Fruit fly (Drosophila melanogaster) whole organism, wandering third instar larva: ENCODE measurements around the gene CG34348.
A peak's percentile ranks its signal among the peaks of the same experiment; 100 is the strongest.

Experiments used
- Abd-B ChIP-seq: fragments of >200 bp; optimal IDR thresholded peaks from 2 replicates; lab custom pipeline; 2017; ENCODE audit warnings: missing biosample characterization, missing genetic modification characterization
- CG32264 ChIP-seq: fragments of 200-800 bp; sonication (Bioruptor generic); optimal IDR thresholded peaks from 2 replicates; lab custom pipeline; 2016; ENCODE audit warnings: missing biosample characterization, missing genetic modification characterization
- CG9705 ChIP-seq: fragments of 200-800 bp; sonication (Bioruptor generic); optimal IDR thresholded peaks from 2 replicates; lab custom pipeline; 2018; ENCODE audit warnings: missing biosample characterization, mild to moderate bottlenecking, missing genetic modification characterization
- CrebA ChIP-seq: fragments of 200-800 bp; sonication (Bioruptor generic); optimal IDR thresholded peaks from 2 replicates; lab custom pipeline; 2016; ENCODE audit warnings: missing biosample characterization, mild to moderate bottlenecking, missing genetic modification characterization, borderline replicate concordance
- Dfd ChIP-seq: fragments of >200 bp; optimal IDR thresholded peaks from 2 replicates; lab custom pipeline; 2017; ENCODE audit warnings: missing biosample characterization, missing genetic modification characterization
- Dif ChIP-seq: fragments of 200-275, 200-300 bp; sonication (Bioruptor generic); optimal IDR thresholded peaks from 2 replicates; lab custom pipeline; 2018; ENCODE audit warnings: missing biosample characterization, missing genetic modification characterization; ENCODE audit not compliant: partially characterized antibody
- GATAd ChIP-seq: sonication (Bioruptor generic); optimal IDR thresholded peaks from 2 replicates; lab custom pipeline; 2016; ENCODE audit warnings: missing biosample characterization, missing genetic modification characterization
- HLH106 ChIP-seq: fragments of 200-800 bp; optimal IDR thresholded peaks from 3 replicates; lab custom pipeline; 2019; ENCODE audit warnings: missing biosample characterization, mild to moderate bottlenecking, missing genetic modification characterization, moderate library complexity
- Hnf4 ChIP-seq: fragments of 200-800 bp; sonication (Bioruptor generic); optimal IDR thresholded peaks from 2 replicates; lab custom pipeline; 2016; ENCODE audit warnings: missing biosample characterization, mild to moderate bottlenecking, missing genetic modification characterization
- Hr78 ChIP-seq: fragments of >200 bp; optimal IDR thresholded peaks from 2 replicates; lab custom pipeline; 2017; ENCODE audit warnings: missing biosample characterization, missing genetic modification characterization
- Hr83 ChIP-seq: fragments of 200-300 bp; sonication (Bioruptor generic); optimal IDR thresholded peaks from 2 replicates; lab custom pipeline; 2016; ENCODE audit warnings: missing biosample characterization, mild to moderate bottlenecking, missing genetic modification characterization, moderate library complexity; ENCODE audit not compliant: poor library complexity, severe bottlenecking
- Jra ChIP-seq: sonication (Bioruptor generic); optimal IDR thresholded peaks from 2 replicates; lab custom pipeline; 2016; ENCODE audit warnings: missing biosample characterization, missing genetic modification characterization
- Mio ChIP-seq: sonication (Bioruptor generic); optimal IDR thresholded peaks from 2 replicates; lab custom pipeline; 2016; ENCODE audit warnings: missing biosample characterization, missing genetic modification characterization
- Myc ChIP-seq: fragments of >200 bp; optimal IDR thresholded peaks from 2 replicates; lab custom pipeline; 2017
- N ChIP-seq: fragments of >200 bp; optimal IDR thresholded peaks from 2 replicates; lab custom pipeline; 2018; ENCODE audit warnings: missing biosample characterization, missing external identifiers, missing genetic modification characterization
- OdsH ChIP-seq: fragments of 200-800 bp; sonication (Bioruptor generic); optimal IDR thresholded peaks from 2 replicates; lab custom pipeline; 2016; ENCODE audit warnings: missing biosample characterization, mild to moderate bottlenecking, missing genetic modification characterization
- Rel ChIP-seq, 2 experiments: fragments of 200-800 bp; sonication (Bioruptor generic) in 1 of 2; optimal IDR thresholded peaks; 2 replicates in 1 of 2; 3 replicates in 1 of 2; lab custom pipeline; 2016 to 2019; ENCODE audit warnings: mild to moderate bottlenecking in 2 of 2, missing biosample characterization in 2 of 2, missing genetic modification characterization in 2 of 2, moderate library complexity in 1 of 2
- Sp1 ChIP-seq: fragments of 200-800 bp; sonication (Bioruptor generic); optimal IDR thresholded peaks from 3 replicates; lab custom pipeline; 2019; ENCODE audit warnings: missing biosample characterization, mild to moderate bottlenecking, missing genetic modification characterization, moderate library complexity
- Vsx2 ChIP-seq: fragments of 200-300, 225-300 bp; sonication (Bioruptor generic); optimal IDR thresholded peaks from 2 replicates; lab custom pipeline; 2018; ENCODE audit warnings: missing biosample characterization, missing genetic modification characterization; ENCODE audit not compliant: partially characterized antibody
- br ChIP-seq: fragments of 200-800 bp; sonication (Bioruptor generic); optimal IDR thresholded peaks from 2 replicates; lab custom pipeline; 2016; ENCODE audit warnings: missing biosample characterization, missing genetic modification characterization
- brk ChIP-seq: fragments of 200-800 bp; sonication (Bioruptor generic); optimal IDR thresholded peaks from 2 replicates; lab custom pipeline; 2016; ENCODE audit warnings: missing biosample characterization, mild to moderate bottlenecking, missing genetic modification characterization
- dl ChIP-seq, 2 experiments: fragments of 175-275, 200-275 bp in 1 of 2; fragments of 200-275 bp in 1 of 2; sonication (Bioruptor generic); optimal IDR thresholded peaks; lab custom pipeline; 2018; ENCODE audit warnings: mild to moderate bottlenecking in 2 of 2, missing biosample characterization in 2 of 2, missing genetic modification characterization in 2 of 2, moderate library complexity in 2 of 2; ENCODE audit not compliant: partially characterized antibody in 2 of 2, insufficient read depth in 1 of 2
- dmrt93B ChIP-seq: fragments of 200-800 bp; sonication (Bioruptor generic); optimal IDR thresholded peaks from 2 replicates; lab custom pipeline; 2018; ENCODE audit warnings: missing biosample characterization, mild to moderate bottlenecking, missing genetic modification characterization
- dsf ChIP-seq: sonication (Bioruptor generic); optimal IDR thresholded peaks from 2 replicates; lab custom pipeline; 2016; ENCODE audit warnings: missing biosample characterization, missing genetic modification characterization, borderline replicate concordance
- ey ChIP-seq: fragments of 200-800 bp; sonication (Bioruptor generic); optimal IDR thresholded peaks from 2 replicates; lab custom pipeline; 2016; ENCODE audit warnings: missing biosample characterization, missing genetic modification characterization
- foxo ChIP-seq, 2 experiments: fragments of 200-800 bp; sonication (Bioruptor generic); optimal IDR thresholded peaks; 2 replicates in 1 of 2; 3 replicates in 1 of 2; lab custom pipeline; 2016 to 2017; ENCODE audit warnings: missing biosample characterization in 2 of 2, missing genetic modification characterization in 2 of 2
- fru ChIP-seq: fragments of 200-800 bp; sonication (Bioruptor generic); optimal IDR thresholded peaks from 3 replicates; lab custom pipeline; 2016; ENCODE audit warnings: missing biosample characterization, mild to moderate bottlenecking, missing genetic modification characterization
- h ChIP-seq: fragments of 200-800 bp; sonication (Bioruptor generic); optimal IDR thresholded peaks from 3 replicates; lab custom pipeline; 2016; ENCODE audit warnings: missing biosample characterization, mild to moderate bottlenecking, missing genetic modification characterization
- jim ChIP-seq: fragments of 175-275, 200-325 bp; sonication (Bioruptor generic); optimal IDR thresholded peaks from 2 replicates; lab custom pipeline; 2016; ENCODE audit warnings: missing biosample characterization, mild to moderate bottlenecking, missing genetic modification characterization
- lola ChIP-seq: fragments of >200 bp; optimal IDR thresholded peaks from 2 replicates; lab custom pipeline; 2017; ENCODE audit warnings: missing biosample characterization, missing genetic modification characterization
- pan ChIP-seq: fragments of >200 bp; optimal IDR thresholded peaks from 2 replicates; lab custom pipeline; 2017
- psq ChIP-seq: fragments of 200-800 bp; sonication (Bioruptor generic); optimal IDR thresholded peaks from 3 replicates; lab custom pipeline; 2017; ENCODE audit warnings: missing biosample characterization, mild to moderate bottlenecking, missing genetic modification characterization, moderate library complexity
- rgr ChIP-seq: fragments of 200-800 bp; sonication (Bioruptor generic); optimal IDR thresholded peaks from 3 replicates; lab custom pipeline; 2016; ENCODE audit warnings: missing biosample characterization, mild to moderate bottlenecking, missing genetic modification characterization
- sage ChIP-seq: fragments of 200-800 bp; sonication (Bioruptor generic); optimal IDR thresholded peaks from 2 replicates; lab custom pipeline; 2016; ENCODE audit warnings: missing biosample characterization, mild to moderate bottlenecking, missing genetic modification characterization
- sv ChIP-seq: fragments of 200-800 bp; sonication (Bioruptor generic); optimal IDR thresholded peaks from 3 replicates; lab custom pipeline; 2016; ENCODE audit warnings: missing biosample characterization, missing genetic modification characterization
- tai ChIP-seq: sonication (Bioruptor generic); optimal IDR thresholded peaks from 2 replicates; lab custom pipeline; 2016; ENCODE audit warnings: missing biosample characterization, missing genetic modification characterization
- usp ChIP-seq: fragments of >200 bp; optimal IDR thresholded peaks from 2 replicates; lab custom pipeline; 2017; ENCODE audit warnings: missing biosample characterization, missing genetic modification characterization
- woc ChIP-seq: sonication (Bioruptor generic); optimal IDR thresholded peaks from 2 replicates; lab custom pipeline; 2016; ENCODE audit warnings: missing biosample characterization, mild to moderate bottlenecking, missing genetic modification characterization

CG34348 gene

dm6 chrX:11351351-11351750 is 11.7 kb downstream of the CG34348 start:
- TF ChIP-seq h (peak; percentile 95), Dfd (GFP tag; lab: Kevin White, UChicago) (no peak), Hnf4 (GFP tag; lab: Kevin White, UChicago) (peak; percentile 93), sv (peak; percentile 79), fru (GFP tag; lab: Kevin White, UChicago) (peak; percentile 92), OdsH (peak; percentile 91), Myc (no peak), sage (peak; percentile 77), Dif (no peak), Mio (GFP tag; lab: Kevin White, UChicago) (peak; percentile 81), CG32264 (GFP tag; lab: Kevin White, UChicago) (peak; percentile 83), lola (GFP tag; lab: Kevin White, UChicago) (no peak), br (GFP tag; lab: Kevin White, UChicago) (peak; percentile 93), CrebA (GFP tag; lab: Kevin White, UChicago) (no peak), rgr (peak; percentile 96), usp (no peak), brk (no peak), dl (GFP tag; optimal IDR thresholded peaks at IDR 0.05; lab: Kevin White, UChicago; ENCODE audit: insufficient read depth in 1 of 2, partially characterized antibody in 2 of 2) (no peak), GATAd (GFP tag; lab: Kevin White, UChicago) (peak; percentile 48), Jra (GFP tag; lab: Kevin White, UChicago) (peak; percentile 71), Rel (GFP tag; optimal IDR thresholded peaks at IDR 0.05; lab: Kevin White, UChicago) (no peak), Rel (tag; optimal IDR thresholded peaks at IDR 0.05; lab: Kevin White, UChicago) (peak; percentile 72), psq (GFP tag; lab: Kevin White, UChicago) (peak; percentile 81), ey (peak; percentile 95), dsf (GFP tag; lab: Kevin White, UChicago) (no peak), tai (no peak), dmrt93B (GFP tag; lab: Kevin White, UChicago) (peak; percentile 88), Sp1 (GFP tag; lab: Kevin White, UChicago) (peak; percentile 86), woc (GFP tag; lab: Kevin White, UChicago) (peak; percentile 84), foxo (GFP tag; optimal IDR thresholded peaks at IDR 0.05; lab: Kevin White, UChicago) (peak; percentile 46 to 96), Hr83 (GFP tag; lab: Kevin White, UChicago) (peak; percentile 93), CG9705 (GFP tag; lab: Kevin White, UChicago) (peak; percentile 80), Hr78 (no peak), pan (lab: Kevin White, UChicago) (no peak), N (GFP tag; lab: Kevin White, UChicago) (no peak), Abd-B (GFP tag; lab: Kevin White, UChicago) (no peak), Vsx2 (GFP tag; lab: Kevin White, UChicago) (no peak), HLH106 (tag; lab: Kevin White, UChicago) (peak; percentile 92), jim (GFP tag; lab: Kevin White, UChicago) (peak; percentile 68)

dm6 chrX:11355708-11356174 is 16.1 kb downstream of the CG34348 start, which contains the start of gene dsh:
TSS of gene dsh (plus strand) at chrX:11355881.
- TF ChIP-seq N (GFP tag; lab: Kevin White, UChicago) (no peak), Dfd (GFP tag; lab: Kevin White, UChicago) (no peak), ey (no peak), Myc (no peak), dsf (GFP tag; lab: Kevin White, UChicago) (no peak), br (GFP tag; lab: Kevin White, UChicago) (no peak), Hnf4 (GFP tag; lab: Kevin White, UChicago) (no peak), Sp1 (GFP tag; lab: Kevin White, UChicago) (peak; percentile 4), lola (GFP tag; lab: Kevin White, UChicago) (no peak), psq (GFP tag; lab: Kevin White, UChicago) (peak; percentile 8), CG9705 (GFP tag; lab: Kevin White, UChicago) (no peak), CrebA (GFP tag; lab: Kevin White, UChicago) (no peak), Hr78 (no peak), Rel (GFP tag; optimal IDR thresholded peaks at IDR 0.05; lab: Kevin White, UChicago) (no peak), Rel (tag; optimal IDR thresholded peaks at IDR 0.05; lab: Kevin White, UChicago) (no peak), Vsx2 (GFP tag; lab: Kevin White, UChicago) (no peak), sage (no peak), foxo (GFP tag; optimal IDR thresholded peaks at IDR 0.05; lab: Kevin White, UChicago) (peak in 1 of 2 experiments; percentile 41)
